Fruit fly (Drosophila melanogaster): ENCODE results near the gene CG1090.

CG1090 gene

DNA sequence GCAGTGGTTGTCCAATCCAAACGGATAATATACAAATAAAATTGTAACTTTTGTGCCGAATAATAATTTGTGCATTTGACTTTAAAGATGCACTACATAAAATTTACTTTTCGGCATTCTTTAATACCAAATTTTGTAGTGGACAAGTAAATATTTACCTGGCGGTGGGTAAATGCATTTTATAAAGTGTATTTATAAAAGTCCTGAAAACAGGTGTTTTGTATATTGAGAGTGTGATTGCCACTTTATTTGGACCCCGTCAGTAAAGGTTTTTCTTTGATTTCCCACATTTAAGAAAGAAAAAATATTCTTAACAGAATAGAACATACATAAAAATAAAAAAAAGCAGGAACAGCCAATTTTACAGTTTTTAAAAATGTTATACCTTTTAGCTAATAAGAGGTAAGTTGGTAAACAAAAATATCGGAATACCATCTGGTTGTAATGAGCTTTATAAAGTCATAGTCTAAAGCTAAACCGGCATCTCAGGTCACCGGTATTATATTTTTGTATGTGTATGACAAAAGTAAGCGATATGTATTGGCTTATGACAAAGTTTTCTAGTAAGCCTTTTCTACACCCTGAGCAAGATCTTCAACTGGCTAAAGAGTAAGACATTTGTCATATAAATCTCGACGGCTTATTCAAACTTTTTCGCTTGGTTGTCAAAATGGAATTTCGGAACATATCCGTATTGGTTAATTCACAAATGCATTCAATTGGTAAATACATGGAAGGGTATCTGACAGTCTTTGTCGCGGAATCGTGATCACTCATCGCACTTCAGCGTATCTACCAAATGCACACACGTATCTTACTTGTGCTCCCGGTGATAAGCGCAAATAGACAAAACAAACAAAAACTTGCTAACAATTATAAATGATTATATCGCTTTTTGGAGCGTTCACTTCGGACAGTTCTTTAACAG, 35.2 kb downstream of the CG1090 start (continued):
- TF ChIP-seq corto (GFP tag; optimal IDR thresholded peaks at IDR 0.05) (peak; percentile 83), CG9609 (GFP tag; optimal IDR thresholded peaks at IDR 0.05) (peak; percentile 88), CG1647 (GFP tag; optimal IDR thresholded peaks at IDR 0.05) (peak; percentile 82), dmrt11E (tag; optimal IDR thresholded peaks at IDR 0.05) (peak; percentile 42), Dip3 (GFP tag; optimal IDR thresholded peaks at IDR 0.05) (peak; percentile 92), fd96Cb (tag; optimal IDR thresholded peaks at IDR 0.05) (peak; percentile 84), gro (GFP tag; optimal IDR thresholded peaks at IDR 0.05) (peak; percentile 95), bab2 (GFP tag; optimal IDR thresholded peaks at IDR 0.05) (peak; percentile 88), pnt (GFP tag; optimal IDR thresholded peaks at IDR 0.05) (peak; percentile 71), CG17385 (GFP tag; optimal IDR thresholded peaks at IDR 0.05) (peak; percentile 82), jumu (GFP tag; optimal IDR thresholded peaks at IDR 0.05) (peak; percentile 69), CG3838 (GFP tag; optimal IDR thresholded peaks at IDR 0.05) (peak; percentile 7), Blimp-1 (GFP tag; optimal IDR thresholded peaks at IDR 0.05) (no peak), CG14050 (GFP tag; IDR thresholded peaks at IDR 0.05) (peak; percentile 86), ems (GFP tag; optimal IDR thresholded peaks at IDR 0.05) (peak; percentile 86), CG34422 (GFP tag; IDR thresholded peaks at IDR 0.05) (peak; percentile 90), abd-A (tag; optimal IDR thresholded peaks at IDR 0.05) (no peak), amos (GFP tag; IDR thresholded peaks at IDR 0.05; ENCODE audit: partially characterized antibody) (no peak), CG3995 (GFP tag; optimal IDR thresholded peaks at IDR 0.05) (peak; percentile 47), so (GFP tag; IDR thresholded peaks at IDR 0.05) (peak; percentile 80; the same call in 2 of the 3 replicates), sd (tag; optimal IDR thresholded peaks at IDR 0.05) (no peak), row (GFP tag; IDR thresholded peaks at IDR 0.05) (peak; percentile 96), CG3163 (GFP tag; optimal IDR thresholded peaks at IDR 0.05) (peak; percentile 62), CG31365 (tag; optimal IDR thresholded peaks at IDR 0.05) (peak; percentile 80), vfl (GFP tag; optimal IDR thresholded peaks at IDR 0.05) (peak; percentile 80), CG8924 (tag; optimal IDR thresholded peaks at IDR 0.05) (peak; percentile 91), ara (GFP tag; IDR thresholded peaks at IDR 0.05) (peak; percentile 76; the same call in 1 of the 2 replicates), jigr1 (GFP tag; IDR thresholded peaks at IDR 0.05) (0 out of 3 replicates have a peak, but pooled peaks have one; percentile 50), CG12391 (tag; optimal IDR thresholded peaks at IDR 0.05) (peak; percentile 88), CG6272 (GFP tag; IDR thresholded peaks at IDR 0.05) (peak; percentile 79), CG17612 (GFP tag; IDR thresholded peaks at IDR 0.05) (peak; percentile 48; the same call in 1 of the 2 replicates), Sry-δ (GFP tag; optimal IDR thresholded peaks at IDR 0.05) (peak; percentile 65), br (optimal IDR thresholded peaks at IDR 0.05) (no peak), CoRest (tag; optimal IDR thresholded peaks at IDR 0.05) (peak; percentile 91), cas (GFP tag; IDR thresholded peaks at IDR 0.05) (peak; percentile 66; the same call in 1 of the 2 replicates), CG10565 (GFP tag; optimal IDR thresholded peaks at IDR 0.05) (peak; percentile 7), usp (GFP tag; optimal IDR thresholded peaks at IDR 0.05) (no peak), cg (GFP tag; optimal IDR thresholded peaks at IDR 0.05) (peak; percentile 56), Fer1 (GFP tag; optimal IDR thresholded peaks at IDR 0.05) (peak; percentile 90), crc (GFP tag; optimal IDR thresholded peaks at IDR 0.05) (peak; percentile 80), CG4282 (GFP tag; optimal IDR thresholded peaks at IDR 0.05) (peak; percentile 41), fru (optimal IDR thresholded peaks at IDR 0.05) (no peak), CG7271 (tag; optimal IDR thresholded peaks at IDR 0.05) (peak; percentile 15), toy (GFP tag; IDR thresholded peaks at IDR 0.05) (no peak), CG6254 (GFP tag; optimal IDR thresholded peaks at IDR 0.05) (peak; percentile 77), tll (GFP tag; optimal IDR thresholded peaks at IDR 0.05) (no peak), CG15011 (GFP tag; optimal IDR thresholded peaks at IDR 0.05) (peak; percentile 81), shn (GFP tag; optimal IDR thresholded peaks at IDR 0.05) (peak; percentile 69), zen2 (GFP tag; IDR thresholded peaks at IDR 0.05; ENCODE audit: partially characterized antibody) (no peak)

Data from whole organism, embryonic.